Fruit fly (Drosophila melanogaster): Measurements from ENCODE around the gene Ibf1.

DNA sequence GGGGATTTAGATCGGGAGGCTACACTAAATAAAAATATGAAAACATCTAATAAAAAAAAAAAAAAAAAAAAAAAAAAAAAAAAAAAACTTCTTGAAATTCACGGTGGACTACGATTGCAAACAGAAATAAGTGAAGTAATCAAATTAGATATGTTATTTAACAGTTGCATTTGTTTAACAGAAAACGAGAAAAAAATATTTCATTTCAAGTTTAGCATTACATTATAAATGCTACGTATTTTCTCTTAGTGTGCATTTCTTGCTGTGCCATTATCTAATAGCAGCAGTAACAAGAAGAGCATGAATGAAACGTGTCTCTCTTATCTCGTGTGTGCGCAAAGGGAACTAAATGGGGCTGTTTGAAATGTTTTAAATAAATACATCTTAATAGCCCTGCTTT lies 34.0 kb upstream of the Ibf1 start:
- TF ChIP-seq CG8478 (optimal IDR thresholded peaks at IDR 0.05) (no peak), CTCF (optimal IDR thresholded peaks at IDR 0.05) (no peak)
